Worm (Caenorhabditis elegans): ENCODE results near the gene C18H7.1.

DNA sequence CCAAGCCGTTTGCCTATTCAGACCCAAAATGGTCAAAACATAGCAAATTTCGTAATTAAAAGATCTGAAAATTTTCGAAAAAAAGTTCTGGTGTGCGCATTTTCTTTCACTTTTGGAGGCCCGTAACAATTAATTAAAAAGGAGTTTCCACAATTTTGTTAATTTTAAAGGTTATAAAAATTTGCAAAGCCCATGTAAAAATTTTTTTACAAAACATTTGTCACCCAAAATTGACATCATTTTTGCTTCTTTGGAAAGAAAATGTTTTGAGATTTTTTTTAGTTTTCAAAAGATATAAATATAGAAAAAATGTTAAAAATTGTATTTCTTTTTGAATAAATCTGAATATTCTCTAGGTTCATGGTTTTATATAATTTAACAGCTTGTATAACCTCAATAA, 51.6 kb downstream of the C18H7.1 start, which contains the start of gene K11H12.6:
- TF ChIP-seq nhr-84 (tag; optimal IDR thresholded peaks at IDR 0.05) (no peak), nhr-77 (tag; optimal IDR thresholded peaks at IDR 0.05) (no peak), pag-3 (tag; optimal IDR thresholded peaks at IDR 0.05; ENCODE audit: borderline replicate concordance, insufficient read depth) (no peak), hlh-4 (tag; optimal IDR thresholded peaks at IDR 0.05) (no peak), snpc-4 (tag; optimal IDR thresholded peaks at IDR 0.05) (no peak), nhr-76 (tag; optimal IDR thresholded peaks at IDR 0.05) (no peak), unc-30 (tag; optimal IDR thresholded peaks at IDR 0.05) (no peak), pax-3 (tag; optimal IDR thresholded peaks at IDR 0.05) (no peak)
